Worm (Caenorhabditis elegans) whole organism, L4 larva: Measurements from ENCODE around the gene jun-1.

Experiments used
- R02D3.7 ChIP-seq: fragments of 150-350 bp; sonication (generic microtip); optimal IDR thresholded peaks from 3 replicates; lab custom pipeline; 2014; ENCODE audit warnings: missing biosample characterization, missing genetic modification characterization
- unc-130 ChIP-seq: sonication (generic microtip); optimal IDR thresholded peaks from 2 replicates; lab custom pipeline; 2016; ENCODE audit warnings: missing genetic modification reagents, missing genetic modification characterization, missing compliant biosample characterization

DNA sequence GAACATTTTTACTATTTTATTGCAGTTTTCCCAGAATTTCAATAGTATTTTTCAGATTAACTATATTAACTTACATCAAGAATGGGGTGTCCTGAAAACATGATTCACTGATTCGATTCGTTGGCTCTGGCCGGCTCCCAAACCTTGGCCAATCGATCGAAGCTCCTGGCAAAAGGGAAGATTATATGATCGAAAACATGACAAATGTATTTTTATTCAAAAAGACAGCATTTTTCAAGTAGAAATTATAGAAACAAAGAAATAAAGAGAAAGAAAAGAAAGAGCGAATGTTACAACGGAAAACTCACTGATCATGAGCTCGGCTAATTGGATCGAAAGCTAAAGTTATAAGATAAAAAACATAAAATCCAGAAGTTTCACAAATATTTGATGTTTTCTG, 42.2 kb upstream of the jun-1 start, which contains the start of gene T24B8.4:
- TF ChIP-seq unc-130 (GFP tag; lab: Kevin White, UChicago) = no peak
- TF ChIP-seq R02D3.7 (tag; lab: Kevin White, UChicago) = no peak
